Worm (Caenorhabditis elegans) whole organism, mixed stage, embryonic: Measurements from ENCODE around the gene F22B3.10.

Experiments
- M03D4.4 ChIP-seq: sonication (generic microtip); optimal IDR thresholded peaks from 2 replicates; lab custom pipeline; 2017; ENCODE audit warnings: mild to moderate bottlenecking, missing genetic modification characterization, missing compliant biosample characterization
- bed-3 ChIP-seq: fragments of 200-800 bp; sonication (Bioruptor generic); optimal IDR thresholded peaks from 3 replicates; lab custom pipeline; 2018; ENCODE audit warnings: mild to moderate bottlenecking, missing genetic modification characterization, moderate library complexity, missing compliant biosample characterization
- blmp-1 ChIP-seq: fragments of 150-350 bp; optimal IDR thresholded peaks from 2 replicates; lab custom pipeline; 2014; ENCODE audit warnings: missing biosample characterization, missing genetic modification characterization
- ceh-39 ChIP-seq: fragments of 150-350 bp; optimal IDR thresholded peaks from 2 replicates; lab custom pipeline; 2014; ENCODE audit warnings: missing biosample characterization, missing genetic modification characterization
- ceh-43 ChIP-seq: fragments of 200-800 bp; sonication (Bioruptor generic); optimal IDR thresholded peaks from 2 replicates; lab custom pipeline; 2018; ENCODE audit warnings: mild to moderate bottlenecking, missing genetic modification characterization, moderate library complexity, missing compliant biosample characterization
- ceh-83 ChIP-seq: fragments of 200-800 bp; sonication (Bioruptor generic); optimal IDR thresholded peaks from 2 replicates; lab custom pipeline; 2018; ENCODE audit warnings: mild to moderate bottlenecking, missing genetic modification characterization, missing compliant biosample characterization
- ces-1 ChIP-seq: fragments of 150-350 bp; optimal IDR thresholded peaks from 2 replicates; lab custom pipeline; 2014; ENCODE audit warnings: missing biosample characterization, missing genetic modification reagents, missing genetic modification characterization
- cnd-1 ChIP-seq: fragments of 200-800 bp; sonication (Bioruptor generic); optimal IDR thresholded peaks from 2 replicates; lab custom pipeline; 2018; ENCODE audit warnings: mild to moderate bottlenecking, missing genetic modification characterization, missing compliant biosample characterization
- drap-1 ChIP-seq: fragments of 200-800 bp; sonication (Bioruptor generic); optimal IDR thresholded peaks from 3 replicates; lab custom pipeline; 2018; ENCODE audit warnings: mild to moderate bottlenecking, missing genetic modification characterization, missing compliant biosample characterization
- elt-1 ChIP-seq: sonication (generic microtip); optimal IDR thresholded peaks from 2 replicates; lab custom pipeline; 2017; ENCODE audit warnings: missing genetic modification characterization, mild to moderate bottlenecking, missing compliant biosample characterization, antibody characterized with exemption, moderate library complexity, borderline replicate concordance; ENCODE audit not compliant: insufficient read depth
- elt-3 ChIP-seq: fragments of 150-350 bp; optimal IDR thresholded peaks from 2 replicates; lab custom pipeline; 2014; ENCODE audit warnings: missing biosample characterization, missing genetic modification characterization
- flh-1 ChIP-seq: fragments of 200-800 bp; sonication (Bioruptor generic); optimal IDR thresholded peaks from 2 replicates; lab custom pipeline; 2018; ENCODE audit warnings: mild to moderate bottlenecking, missing genetic modification characterization, moderate library complexity, missing compliant biosample characterization
- ham-2 ChIP-seq: fragments of 200-800 bp; sonication (Bioruptor generic); optimal IDR thresholded peaks from 2 replicates; lab custom pipeline; 2018; ENCODE audit warnings: mild to moderate bottlenecking, missing genetic modification characterization, missing compliant biosample characterization
- hlh-1 ChIP-seq: fragments of 150-350 bp; optimal IDR thresholded peaks from 2 replicates; lab custom pipeline; 2014; ENCODE audit warnings: missing biosample characterization, missing genetic modification reagents, missing genetic modification characterization
- lin-13 ChIP-seq: fragments of 150-350 bp; optimal IDR thresholded peaks from 2 replicates; lab custom pipeline; 2014; ENCODE audit warnings: missing biosample characterization, missing genetic modification characterization
- lin-32 ChIP-seq: fragments of 200-800 bp; sonication (Bioruptor generic); optimal IDR thresholded peaks from 2 replicates; lab custom pipeline; 2018; ENCODE audit warnings: mild to moderate bottlenecking, missing genetic modification characterization, missing compliant biosample characterization
- lsy-2 ChIP-seq: fragments of 150-350 bp; optimal IDR thresholded peaks from 2 replicates; lab custom pipeline; 2014; ENCODE audit warnings: missing biosample characterization, missing genetic modification characterization
- mab-5 ChIP-seq: fragments of 150-350 bp; optimal IDR thresholded peaks from 2 replicates; lab custom pipeline; 2014; ENCODE audit warnings: missing biosample characterization, missing genetic modification characterization
- mep-1 ChIP-seq: fragments of 150-350 bp; optimal IDR thresholded peaks from 2 replicates; lab custom pipeline; 2017; ENCODE audit warnings: missing biosample characterization, missing genetic modification reagents, missing genetic modification characterization, inconsistent platforms
- mls-2 ChIP-seq: sonication (generic microtip); optimal IDR thresholded peaks from 2 replicates; lab custom pipeline; 2016; ENCODE audit warnings: mild to moderate bottlenecking, missing genetic modification characterization, moderate library complexity, missing compliant biosample characterization
- nhr-12 ChIP-seq: fragments of 150-350 bp; optimal IDR thresholded peaks from 2 replicates; lab custom pipeline; 2014; ENCODE audit warnings: missing biosample characterization, missing genetic modification characterization
- nhr-2 ChIP-seq: fragments of 150-350 bp; optimal IDR thresholded peaks from 2 replicates; lab custom pipeline; 2014; ENCODE audit warnings: missing biosample characterization, missing genetic modification characterization
- nhr-237 ChIP-seq: fragments of 150-350 bp; optimal IDR thresholded peaks from 2 replicates; lab custom pipeline; 2014; ENCODE audit warnings: missing biosample characterization, missing genetic modification characterization
- nhr-28 ChIP-seq: fragments of 150-350 bp; optimal IDR thresholded peaks from 2 replicates; lab custom pipeline; 2014; ENCODE audit warnings: missing biosample characterization, missing genetic modification characterization
- nhr-76 ChIP-seq: sonication (generic microtip); optimal IDR thresholded peaks from 2 replicates; lab custom pipeline; 2017; ENCODE audit warnings: missing biosample characterization, missing genetic modification characterization
- pha-4 ChIP-seq: fragments of 150-350 bp; optimal IDR thresholded peaks from 2 replicates; lab custom pipeline; 2018; ENCODE audit warnings: missing biosample characterization, missing genetic modification reagents, missing genetic modification characterization
- sem-2 ChIP-seq: fragments of 200-800 bp; sonication (Bioruptor generic); optimal IDR thresholded peaks from 2 replicates; lab custom pipeline; 2018; ENCODE audit warnings: mild to moderate bottlenecking, missing genetic modification characterization, missing compliant biosample characterization
- snpc-4 ChIP-seq: fragments of 150-350 bp; optimal IDR thresholded peaks from 2 replicates; lab custom pipeline; 2014; ENCODE audit warnings: missing biosample characterization, missing genetic modification characterization
- sptf-1 ChIP-seq: sonication (generic microtip); optimal IDR thresholded peaks from 2 replicates; lab custom pipeline; 2017; ENCODE audit warnings: mild to moderate bottlenecking, missing genetic modification characterization, moderate library complexity, missing compliant biosample characterization
- tbx-8 ChIP-seq: fragments of 200-800 bp; sonication (Bioruptor generic); optimal IDR thresholded peaks from 2 replicates; lab custom pipeline; 2018; ENCODE audit warnings: mild to moderate bottlenecking, missing genetic modification characterization, moderate library complexity, missing compliant biosample characterization
- unc-120 ChIP-seq: sonication (generic microtip); optimal IDR thresholded peaks from 2 replicates; lab custom pipeline; 2017; ENCODE audit warnings: missing genetic modification characterization, missing compliant biosample characterization; ENCODE audit not compliant: poor library complexity, severe bottlenecking
- unc-39 ChIP-seq: fragments of 150-350 bp; optimal IDR thresholded peaks from 2 replicates; lab custom pipeline; 2014; ENCODE audit warnings: missing biosample characterization, missing genetic modification characterization
- unc-62 ChIP-seq: fragments of 150-350 bp; optimal IDR thresholded peaks from 2 replicates; lab custom pipeline; 2014; ENCODE audit warnings: missing biosample characterization, missing genetic modification reagents, missing genetic modification characterization
- zip-8 ChIP-seq: fragments of 150-350 bp; optimal IDR thresholded peaks from 2 replicates; lab custom pipeline; 2014; ENCODE audit warnings: missing biosample characterization, missing genetic modification characterization
- ztf-11 ChIP-seq: fragments of 150-350 bp; optimal IDR thresholded peaks from 2 replicates; lab custom pipeline; 2014; ENCODE audit warnings: missing biosample characterization, missing genetic modification characterization

Gene F22B3.10

DNA sequence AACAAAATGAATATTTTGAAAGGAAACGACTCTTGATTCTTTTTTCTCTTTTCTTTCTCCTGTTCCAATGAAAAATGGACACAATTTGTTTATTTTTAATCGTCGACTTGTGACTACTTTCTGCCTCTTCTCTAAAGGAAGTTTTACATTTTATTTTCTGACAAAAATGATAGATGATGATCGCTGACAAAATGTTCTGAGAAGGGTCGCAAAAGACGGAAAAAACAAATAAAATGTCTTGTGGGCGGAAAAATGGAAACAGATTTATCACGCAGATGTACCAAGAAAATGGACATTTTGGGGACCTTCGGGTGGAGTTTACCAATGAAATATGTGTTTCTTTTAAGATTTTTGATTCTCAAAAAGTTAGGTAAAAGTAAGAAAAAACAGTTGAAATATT is 38.1 kb upstream of the F22B3.10 start:
- TF ChIP-seq ces-1 (GFP tag; lab: Kevin White, UChicago) (no peak), ham-2 (no peak), flh-1 (no peak), elt-1 (tag; lab: Kevin White, UChicago) (no peak), pha-4 (tag; lab: Kevin White, UChicago) (no peak)

ce11 chrIV:11438255-11438654 is 23.4 kb upstream of the F22B3.10 start:
- TF ChIP-seq cnd-1 (tag; lab: Kevin White, UChicago) (no peak), elt-1 (tag; lab: Kevin White, UChicago) (no peak), unc-120 (no peak), ztf-11 (tag; lab: Kevin White, UChicago) (no peak), ces-1 (GFP tag; lab: Kevin White, UChicago) (no peak), nhr-28 (tag; lab: Kevin White, UChicago) (no peak), ceh-43 (GFP tag; lab: Kevin White, UChicago) (no peak), lin-13 (no peak), drap-1 (GFP tag; lab: Kevin White, UChicago) (no peak), lin-32 (GFP tag; lab: Kevin White, UChicago) (no peak)

DNA sequence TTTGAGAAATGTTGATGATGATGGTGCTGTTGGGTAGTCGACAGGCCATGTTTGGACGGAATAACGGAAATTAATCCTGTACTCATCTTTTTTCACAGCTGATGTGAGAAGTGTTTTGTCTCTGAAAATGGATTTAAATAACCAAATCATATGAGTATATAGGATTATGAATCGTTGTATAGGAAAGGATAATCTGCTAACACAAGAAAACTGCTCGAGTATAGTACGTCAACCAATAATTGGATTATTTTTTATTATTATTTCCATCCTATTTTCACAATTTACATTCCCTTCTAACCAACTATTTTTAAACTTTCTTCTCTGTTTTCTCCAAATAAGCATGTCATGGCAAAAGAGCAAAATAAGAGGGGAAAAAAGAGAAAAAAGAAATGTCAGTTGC is 20.9 kb upstream of the F22B3.10 start:
- TF ChIP-seq unc-62 (GFP tag; lab: Kevin White, UChicago) (no peak), ces-1 (GFP tag; lab: Kevin White, UChicago) (peak; percentile 46)

ce11 chrIV:11434575-11434974 is 19.8 kb upstream of the F22B3.10 start:
- TF ChIP-seq zip-8 (tag; lab: Kevin White, UChicago) (no peak), ces-1 (GFP tag; lab: Kevin White, UChicago) (peak; percentile 39)

DNA sequence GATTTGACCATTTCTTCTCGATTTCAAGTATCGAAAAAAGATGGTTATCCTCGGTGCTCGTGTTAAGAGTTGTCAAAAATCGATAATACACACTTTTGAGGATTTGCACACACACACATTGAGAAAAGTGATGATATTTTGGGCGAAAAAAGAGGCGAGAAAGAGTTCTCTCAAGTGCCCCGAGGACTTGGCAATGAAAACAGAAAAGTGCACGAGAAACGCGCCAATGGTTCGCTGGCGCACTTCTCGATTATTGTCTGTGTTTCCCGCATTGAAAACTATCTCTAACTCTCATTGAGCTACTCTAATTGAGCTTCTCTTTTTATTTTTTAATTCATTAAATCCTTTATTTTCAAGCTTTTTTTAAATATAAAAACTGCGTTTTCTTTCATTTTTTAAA is 18.9 kb upstream of the F22B3.10 start:
- TF ChIP-seq drap-1 (GFP tag; lab: Kevin White, UChicago) (no peak), ztf-11 (tag; lab: Kevin White, UChicago) (peak; percentile 39), M03D4.4 (tag; lab: Kevin White, UChicago) (no peak), snpc-4 (tag; lab: Kevin White, UChicago) (no peak), zip-8 (tag; lab: Kevin White, UChicago) (no peak), mab-5 (no peak), elt-1 (tag; lab: Kevin White, UChicago) (no peak), flh-1 (no peak), lin-32 (GFP tag; lab: Kevin White, UChicago) (no peak), ham-2 (no peak), ceh-43 (GFP tag; lab: Kevin White, UChicago) (no peak), ces-1 (GFP tag; lab: Kevin White, UChicago) (peak; percentile 50), cnd-1 (tag; lab: Kevin White, UChicago) (no peak), hlh-1 (tag; lab: Kevin White, UChicago) (peak; percentile 28), nhr-237 (peak; percentile 68), ceh-83 (GFP tag; lab: Kevin White, UChicago) (no peak), sem-2 (GFP tag; lab: Kevin White, UChicago) (no peak), blmp-1 (tag; lab: Kevin White, UChicago) (no peak), bed-3 (no peak), sptf-1 (tag; lab: Kevin White, UChicago) (no peak), unc-39 (tag; lab: Kevin White, UChicago) (no peak), tbx-8 (GFP tag; lab: Kevin White, UChicago) (no peak), unc-62 (GFP tag; lab: Kevin White, UChicago) (no peak), nhr-76 (tag; lab: Kevin White, UChicago) (no peak), elt-3 (no peak), nhr-2 (tag; lab: Kevin White, UChicago) (no peak), mls-2 (tag; lab: Kevin White, UChicago) (no peak), unc-120 (no peak), lin-13 (peak; percentile 26), nhr-12 (tag; lab: Kevin White, UChicago) (no peak), nhr-28 (tag; lab: Kevin White, UChicago) (no peak), lsy-2 (tag; lab: Kevin White, UChicago) (peak; percentile 53), pha-4 (tag; lab: Kevin White, UChicago) (peak; percentile 61), mep-1 (tag; lab: Kevin White, UChicago) (peak; percentile 47), ceh-39 (tag; lab: Kevin White, UChicago) (no peak)
